Fruit fly (Drosophila melanogaster): ENCODE measurements around the gene CG4390.
A peak's percentile ranks its signal among the peaks of the same experiment; 100 is the strongest.

The CG4390 gene

DNA sequence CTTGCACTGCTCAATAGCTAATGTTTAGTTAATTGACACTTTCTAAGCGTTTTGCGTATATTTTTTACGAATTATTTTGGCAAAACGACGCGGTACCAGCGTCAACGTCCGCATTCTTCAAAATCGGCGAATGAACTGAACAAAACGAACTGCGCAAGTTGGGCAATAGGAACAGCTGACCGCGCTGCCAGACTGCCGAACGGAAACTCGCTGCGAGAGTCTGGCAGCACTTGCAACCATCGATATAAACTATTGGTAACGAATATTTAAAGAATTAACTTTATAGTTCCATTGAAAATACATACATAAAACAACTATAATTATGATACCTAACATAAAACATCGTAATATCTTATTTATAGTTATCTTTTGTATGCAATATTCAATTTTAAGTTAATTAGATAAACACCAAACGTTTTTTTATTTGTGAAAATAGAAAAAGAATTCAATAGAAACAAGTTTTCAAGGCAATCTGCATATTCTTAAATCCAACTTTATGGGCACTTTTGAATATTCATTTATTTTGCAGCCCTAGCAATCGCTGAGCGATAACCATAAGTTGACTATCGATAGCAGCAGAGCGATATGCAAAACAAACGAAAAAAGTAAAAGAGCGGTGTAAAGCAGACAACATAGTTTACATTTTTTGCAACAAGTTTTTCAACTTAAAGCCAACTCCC lies 51.0 kb downstream of the CG4390 start, which contains the start of the genes Hs6st and MED25 (continued):
- peak; percentile 29 for TF ChIP-seq wek (GFP tag; optimal IDR thresholded peaks at IDR 0.05)
- TF ChIP-seq CG17359 (tag; optimal IDR thresholded peaks at IDR 0.05): peak; percentile 66
- TF ChIP-seq Doc2 (GFP tag; IDR thresholded peaks at IDR 0.05): no peak
- no peak for TF ChIP-seq CG3726 (GFP tag; IDR thresholded peaks at IDR 0.05)
- 0 out of 2 replicates have a peak, but pooled peaks have one; percentile 10 for TF ChIP-seq ara (GFP tag; IDR thresholded peaks at IDR 0.05)
- peak; percentile 8; the same call in 1 of the 2 replicates for TF ChIP-seq ttk (GFP tag; IDR thresholded peaks at IDR 0.05)
- no peak for TF ChIP-seq jing (GFP tag; optimal IDR thresholded peaks at IDR 0.05)
- peak; percentile 76 for TF ChIP-seq CG2116 (GFP tag; optimal IDR thresholded peaks at IDR 0.05)
- TF ChIP-seq sim (GFP tag; IDR thresholded peaks at IDR 0.05): 0 out of 2 replicates have a peak, but pooled peaks have one; percentile 24
- peak; percentile 73 for TF ChIP-seq CG12659 (GFP tag; optimal IDR thresholded peaks at IDR 0.05)

DNA sequence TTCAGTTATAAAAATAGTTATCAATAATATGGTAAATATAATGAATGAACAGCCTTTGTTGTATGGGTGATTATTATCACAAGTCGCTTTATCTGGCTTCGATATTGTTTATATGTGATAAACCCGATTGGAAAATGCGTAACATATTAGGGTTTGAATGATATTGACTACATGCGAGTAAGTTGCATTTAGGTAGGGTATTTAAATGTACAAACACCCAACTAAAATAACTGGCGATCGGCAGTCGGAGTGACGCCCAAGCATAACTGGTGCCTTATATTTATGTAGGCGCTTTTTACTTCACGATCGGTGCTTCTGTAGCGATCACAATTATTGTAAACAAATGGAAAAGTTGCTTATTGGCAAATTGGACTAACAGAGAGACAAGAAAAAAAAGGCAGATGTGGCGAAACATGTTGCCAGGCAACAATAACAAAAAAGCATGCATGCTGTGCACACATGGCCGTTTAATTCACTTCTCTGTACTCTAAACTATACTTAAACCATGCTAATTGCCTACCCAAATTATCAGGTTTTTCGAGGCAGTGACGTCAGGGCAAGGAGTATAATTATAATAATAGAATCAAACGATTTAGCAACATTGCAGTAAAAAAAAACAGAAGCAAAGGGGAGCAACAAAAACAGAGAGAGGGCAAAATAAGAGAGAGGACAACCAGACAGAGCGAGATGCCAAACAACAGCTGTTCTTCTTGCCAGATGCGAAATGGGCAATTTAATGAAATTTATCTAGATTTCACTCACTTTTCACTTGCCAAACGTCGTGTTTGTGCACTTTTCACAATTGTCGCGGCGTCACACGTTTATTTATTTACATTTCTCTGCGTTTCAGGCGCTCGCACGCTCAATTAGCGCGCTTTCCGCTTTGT lies 51.9 kb downstream of the CG4390 start:
- TF ChIP-seq CG6791 (GFP tag; IDR thresholded peaks at IDR 0.05; ENCODE audit: partially characterized antibody) (no peak), CG42726 (GFP tag; IDR thresholded peaks at IDR 0.05; ENCODE audit: partially characterized antibody) (no peak), CG9876 (GFP tag; optimal IDR thresholded peaks at IDR 0.05) (no peak), twi (tag; optimal IDR thresholded peaks at IDR 0.05) (peak; percentile 61), pros (GFP tag; optimal IDR thresholded peaks at IDR 0.05) (no peak), Hand (GFP tag; optimal IDR thresholded peaks at IDR 0.05) (no peak), CG17359 (tag; optimal IDR thresholded peaks at IDR 0.05) (no peak), da (GFP tag; optimal IDR thresholded peaks at IDR 0.05) (no peak), Med (GFP tag) (peak; percentile 17), Sox102F (GFP tag; optimal IDR thresholded peaks at IDR 0.05) (no peak), CG30403 (GFP tag; optimal IDR thresholded peaks at IDR 0.05) (no peak), pum (GFP tag; optimal IDR thresholded peaks at IDR 0.05) (no peak), Elba2 (GFP tag; optimal IDR thresholded peaks at IDR 0.05) (peak; percentile 45), Dref (GFP tag; IDR thresholded peaks at IDR 0.05) (no peak), Mes4 (GFP tag; optimal IDR thresholded peaks at IDR 0.05) (no peak), CG14860 (GFP tag; IDR thresholded peaks at IDR 0.05; ENCODE audit: partially characterized antibody) (no peak), bsh (GFP tag; optimal IDR thresholded peaks at IDR 0.05) (peak in 1 of 2 experiments; percentile 17), CG11504 (tag; optimal IDR thresholded peaks at IDR 0.05) (peak; percentile 97), croc (GFP tag; conservative IDR thresholded peaks at IDR 0.05) (no peak), Nf-YC (tag; optimal IDR thresholded peaks at IDR 0.05) (no peak), Hr78 (GFP tag; optimal IDR thresholded peaks at IDR 0.05) (no peak), Fer1 (GFP tag; optimal IDR thresholded peaks at IDR 0.05) (no peak), CG13287 (GFP tag; IDR thresholded peaks at IDR 0.05; ENCODE audit: partially characterized antibody) (no peak), kay (GFP tag; optimal IDR thresholded peaks at IDR 0.05) (no peak), CG18619 (GFP tag; optimal IDR thresholded peaks at IDR 0.05) (no peak), CG10959 (GFP tag; IDR thresholded peaks at IDR 0.05) (no peak), CG6689 (GFP tag; IDR thresholded peaks at IDR 0.05) (no peak), CG3726 (GFP tag; IDR thresholded peaks at IDR 0.05) (no peak), Eip74EF (GFP tag; optimal IDR thresholded peaks at IDR 0.05) (no peak), Trl (optimal IDR thresholded peaks at IDR 0.05) (peak; percentile 70 to 85), Trl (GFP tag; optimal IDR thresholded peaks at IDR 0.05) (no peak), NC2α (GFP tag; optimal IDR thresholded peaks at IDR 0.05) (no peak), D19A (tag; optimal IDR thresholded peaks at IDR 0.05) (peak; percentile 55), MESR4 (GFP tag; optimal IDR thresholded peaks at IDR 0.05) (no peak), chm (GFP tag; IDR thresholded peaks at IDR 0.05) (no peak), odd (GFP tag; optimal IDR thresholded peaks at IDR 0.05) (no peak), Dll (GFP tag; IDR thresholded peaks at IDR 0.05; ENCODE audit: partially characterized antibody) (no peak)
